Worm (Caenorhabditis elegans) whole organism, L1 larva: ENCODE results near the gene Y97E10C.1.

Source experiments
- C04F5.9 ChIP-seq: sonication (generic microtip); optimal IDR thresholded peaks from 2 replicates; lab custom pipeline; 2016; ENCODE audit warnings: missing genetic modification characterization, missing compliant biosample characterization
- C34B4.2 ChIP-seq: sonication (generic microtip); optimal IDR thresholded peaks from 2 replicates; lab custom pipeline; 2017; ENCODE audit warnings: mild to moderate bottlenecking, missing genetic modification characterization, missing compliant biosample characterization
- F16B12.6 ChIP-seq: fragments of 150-350 bp; optimal IDR thresholded peaks from 2 replicates; lab custom pipeline; 2014; ENCODE audit warnings: missing biosample characterization, missing genetic modification characterization
- Y116A8C.19 ChIP-seq: sonication (generic microtip); optimal IDR thresholded peaks from 2 replicates; lab custom pipeline; 2016; ENCODE audit warnings: missing compliant biosample characterization, missing genetic modification characterization, borderline replicate concordance
- aha-1 ChIP-seq: fragments of 150-350 bp; optimal IDR thresholded peaks from 2 replicates; lab custom pipeline; 2014; ENCODE audit warnings: missing biosample characterization, missing genetic modification characterization
- alr-1 ChIP-seq: fragments of 200-800 bp; sonication (Bioruptor generic); optimal IDR thresholded peaks from 2 replicates; lab custom pipeline; 2018; ENCODE audit warnings: borderline replicate concordance, mild to moderate bottlenecking, missing genetic modification characterization, missing compliant biosample characterization
- ama-1 ChIP-seq: fragments of 150-350 bp; optimal IDR thresholded peaks from 2 replicates; lab custom pipeline; 2014
- blmp-1 ChIP-seq: fragments of 150-350 bp; optimal IDR thresholded peaks from 2 replicates; lab custom pipeline; 2014; ENCODE audit warnings: missing biosample characterization, missing genetic modification characterization
- ceh-63 ChIP-seq: fragments of 200-800 bp; sonication (Bioruptor generic); optimal IDR thresholded peaks from 2 replicates; lab custom pipeline; 2018; ENCODE audit warnings: mild to moderate bottlenecking, missing genetic modification characterization, missing compliant biosample characterization
- ceh-8 ChIP-seq: fragments of 200-800 bp; sonication (Bioruptor generic); optimal IDR thresholded peaks from 2 replicates; lab custom pipeline; 2018; ENCODE audit warnings: mild to moderate bottlenecking, missing genetic modification characterization, moderate library complexity, missing compliant biosample characterization
- ceh-82 ChIP-seq, 3 experiments: fragments of 150-350 bp in 1 of 3; sonication (generic microtip) in 2 of 3; optimal IDR thresholded peaks; 2 replicates each; lab custom pipeline; 2014 to 2017; ENCODE audit warnings: missing biosample characterization in 3 of 3, missing genetic modification characterization in 3 of 3
- ceh-88 ChIP-seq: fragments of 200-800 bp; sonication (Bioruptor generic); IDR thresholded peaks from 2 replicates; pipeline ENCODE4 v1.3.6; 2022; ENCODE audit warnings: missing genetic modification characterization, missing compliant biosample characterization
- ceh-90 ChIP-seq: sonication (generic microtip); optimal IDR thresholded peaks from 2 replicates; lab custom pipeline; 2016; ENCODE audit warnings: missing genetic modification characterization, missing compliant biosample characterization
- ces-1 ChIP-seq: fragments of 150-350 bp; optimal IDR thresholded peaks from 2 replicates; lab custom pipeline; 2014; ENCODE audit warnings: missing biosample characterization, missing genetic modification reagents, missing genetic modification characterization
- dsc-1 ChIP-seq: sonication (generic microtip); optimal IDR thresholded peaks from 2 replicates; lab custom pipeline; 2016; ENCODE audit warnings: mild to moderate bottlenecking, missing genetic modification characterization, missing compliant biosample characterization
- egl-13 ChIP-seq: sonication (generic microtip); optimal IDR thresholded peaks from 2 replicates; lab custom pipeline; 2016; ENCODE audit warnings: missing genotype, missing genetic modification reagents, missing genetic modification characterization, missing compliant biosample characterization
- egl-27 ChIP-seq, 2 experiments: fragments of 150-350 bp in 1 of 2; sonication (generic microtip); optimal IDR thresholded peaks; 3 replicates each; lab custom pipeline; 2017 to 2018; ENCODE audit warnings: missing biosample characterization in 2 of 2, missing genetic modification characterization in 2 of 2, missing genetic modification reagents in 2 of 2
- elt-3 ChIP-seq, 6 experiments: fragments of 150-350 bp in 1 of 6; sonication (generic microtip); optimal IDR thresholded peaks; 2 replicates each; lab custom pipeline; 2017 to 2018; ENCODE audit warnings: missing biosample characterization in 6 of 6, missing genetic modification characterization in 6 of 6, inconsistent platforms in 1 of 6
- fkh-10 ChIP-seq: sonication (generic microtip); optimal IDR thresholded peaks from 2 replicates; lab custom pipeline; 2017; ENCODE audit warnings: missing biosample characterization, missing genetic modification reagents, missing genetic modification characterization
- fkh-4 ChIP-seq: sonication (generic microtip); optimal IDR thresholded peaks from 2 replicates; lab custom pipeline; 2016; ENCODE audit warnings: missing compliant biosample characterization, missing genetic modification characterization, borderline replicate concordance
- hlh-4 ChIP-seq: sonication (generic microtip); optimal IDR thresholded peaks from 2 replicates; lab custom pipeline; 2016; ENCODE audit warnings: mild to moderate bottlenecking, missing genetic modification characterization, missing compliant biosample characterization
- hpl-2 ChIP-seq: fragments of 150-350 bp; optimal IDR thresholded peaks from 2 replicates; lab custom pipeline; 2014; ENCODE audit warnings: missing biosample characterization, missing genetic modification reagents, missing genetic modification characterization
- lin-35 ChIP-seq, 2 experiments: fragments of 150-350 bp; optimal IDR thresholded peaks; 2 replicates each; lab custom pipeline; 2014; ENCODE audit warnings: missing biosample characterization in 2 of 2, missing genetic modification characterization in 2 of 2, missing genetic modification reagents in 2 of 2
- lir-3 ChIP-seq: sonication (generic microtip); optimal IDR thresholded peaks from 2 replicates; lab custom pipeline; 2016; ENCODE audit warnings: mild to moderate bottlenecking, missing genetic modification characterization, moderate library complexity, missing compliant biosample characterization; ENCODE audit not compliant: poor library complexity
- mab-9 ChIP-seq: fragments of 200-800 bp; sonication (Bioruptor generic); IDR thresholded peaks from 2 replicates; pipeline ENCODE4 v1.3.6; 2022; ENCODE audit warnings: missing genetic modification reagents, missing genetic modification characterization, missing compliant biosample characterization
- mdl-1 ChIP-seq, 2 experiments: fragments of 150-350 bp; optimal IDR thresholded peaks; 2 replicates each; lab custom pipeline; 2014 to 2017; ENCODE audit warnings: missing biosample characterization in 2 of 2, missing genetic modification characterization in 2 of 2, inconsistent platforms in 1 of 2
- mep-1 ChIP-seq: fragments of 150-350 bp; optimal IDR thresholded peaks from 2 replicates; lab custom pipeline; 2014; ENCODE audit warnings: missing biosample characterization, missing genetic modification characterization
- nhr-11 ChIP-seq: fragments of 150-350 bp; optimal IDR thresholded peaks from 2 replicates; lab custom pipeline; 2014; ENCODE audit warnings: missing biosample characterization, missing genetic modification characterization
- nhr-12 ChIP-seq: sonication (generic microtip); optimal IDR thresholded peaks from 2 replicates; lab custom pipeline; 2017; ENCODE audit warnings: missing biosample characterization, missing genetic modification characterization
- nhr-20 ChIP-seq: sonication (generic microtip); optimal IDR thresholded peaks from 2 replicates; lab custom pipeline; 2016; ENCODE audit warnings: mild to moderate bottlenecking, missing genetic modification characterization, missing compliant biosample characterization
- nhr-28 ChIP-seq: fragments of 150-350 bp; optimal IDR thresholded peaks from 2 replicates; lab custom pipeline; 2014; ENCODE audit warnings: missing biosample characterization, missing genetic modification characterization
- nhr-47 ChIP-seq: sonication (generic microtip); optimal IDR thresholded peaks from 2 replicates; lab custom pipeline; 2016; ENCODE audit warnings: mild to moderate bottlenecking, missing genetic modification characterization, moderate library complexity, missing compliant biosample characterization
- nhr-84 ChIP-seq: sonication (generic microtip); optimal IDR thresholded peaks from 2 replicates; lab custom pipeline; 2017; ENCODE audit warnings: missing biosample characterization, missing genetic modification characterization
- nhr-85 ChIP-seq: sonication (generic microtip); peaks from one replicate; lab custom pipeline; 2016; ENCODE audit warnings: missing genetic modification characterization, inconsistent platforms, missing compliant biosample characterization
- nhr-90 ChIP-seq: sonication (generic microtip); optimal IDR thresholded peaks from 2 replicates; lab custom pipeline; 2016; ENCODE audit warnings: mild to moderate bottlenecking, missing genetic modification characterization, missing compliant biosample characterization; ENCODE audit not compliant: poor library complexity
- pqm-1 ChIP-seq: sonication (generic microtip); optimal IDR thresholded peaks from 3 replicates; lab custom pipeline; 2017; ENCODE audit warnings: missing biosample characterization, missing genetic modification characterization
- skn-1 ChIP-seq: fragments of 150-350 bp; optimal IDR thresholded peaks from 2 replicates; lab custom pipeline; 2014; ENCODE audit warnings: missing biosample characterization, missing genetic modification characterization
- snpc-4 ChIP-seq: fragments of 150-350 bp; optimal IDR thresholded peaks from 2 replicates; lab custom pipeline; 2014; ENCODE audit warnings: missing biosample characterization, missing genetic modification characterization
- sptf-1 ChIP-seq: fragments of 150-350 bp; optimal IDR thresholded peaks from 2 replicates; lab custom pipeline; 2014; ENCODE audit warnings: missing biosample characterization, missing genetic modification characterization
- sup-37 ChIP-seq: fragments of 200-800 bp; sonication (Bioruptor generic); optimal IDR thresholded peaks from 2 replicates; lab custom pipeline; 2018; ENCODE audit warnings: mild to moderate bottlenecking, missing genetic modification characterization, missing compliant biosample characterization
- unc-30 ChIP-seq: sonication (generic microtip); optimal IDR thresholded peaks from 2 replicates; lab custom pipeline; 2017; ENCODE audit warnings: missing biosample characterization, missing genetic modification characterization
- xbp-1 ChIP-seq: sonication (generic microtip); optimal IDR thresholded peaks from 2 replicates; lab custom pipeline; 2016; ENCODE audit warnings: missing genetic modification characterization, missing compliant biosample characterization
- zip-4 ChIP-seq: fragments of 200-800 bp; sonication (Bioruptor generic); optimal IDR thresholded peaks from 2 replicates; lab custom pipeline; 2018; ENCODE audit warnings: mild to moderate bottlenecking, missing genetic modification characterization, moderate library complexity, missing compliant biosample characterization
- ztf-11 ChIP-seq, 2 experiments: sonication (generic microtip); optimal IDR thresholded peaks; 2 replicates each; lab custom pipeline; 2016 to 2017; ENCODE audit warnings: missing genetic modification characterization in 2 of 2, missing biosample characterization in 1 of 2, missing compliant biosample characterization in 1 of 2
- ztf-4 ChIP-seq: fragments of 150-350 bp; optimal IDR thresholded peaks from 2 replicates; lab custom pipeline; 2014; ENCODE audit warnings: missing biosample characterization, missing genetic modification characterization

The Y97E10C.1 gene

DNA sequence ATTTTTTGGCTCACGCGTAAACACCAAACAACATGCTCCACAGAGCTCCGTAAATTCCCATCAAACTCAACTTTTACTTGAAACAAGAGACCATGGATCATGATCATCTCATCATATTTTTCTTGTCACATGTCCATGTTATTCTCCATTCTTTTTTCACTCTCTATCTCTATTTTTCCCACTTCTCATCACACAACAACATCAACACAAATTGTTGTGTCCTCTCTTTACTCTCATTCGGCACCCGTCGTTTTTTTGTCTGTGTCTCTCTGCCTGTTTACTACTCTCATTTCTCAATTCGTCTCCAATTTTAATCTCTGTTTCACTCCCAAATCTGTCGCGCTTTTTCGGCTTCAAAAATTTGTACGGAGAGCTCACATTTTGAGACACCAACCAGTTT is 30.6 kb downstream of the Y97E10C.1 start (continued):
- TF ChIP-seq ceh-88 (GFP tag; lab: Robert Waterston, UW) (peak; percentile 49; the same call in 1 of the 2 replicates), Y116A8C.19 (tag; lab: Kevin White, UChicago) (no peak), lir-3 (tag; lab: Kevin White, UChicago) (peak; percentile 56), unc-30 (no peak), nhr-11 (tag; lab: Kevin White, UChicago) (no peak), elt-3 (tag; optimal IDR thresholded peaks at IDR 0.05; lab: Kevin White, UChicago) (peak in 3 of 6 experiments; percentile 7 to 61 (median 26)), alr-1 (no peak), ama-1 (lab: Kevin White, UChicago) (no peak), dsc-1 (no peak), nhr-47 (tag; lab: Kevin White, UChicago) (peak; percentile 46), mep-1 (tag; lab: Kevin White, UChicago) (peak; percentile 72), hlh-4 (no peak), ztf-4 (tag; lab: Kevin White, UChicago) (no peak), C34B4.2 (tag; lab: Kevin White, UChicago) (no peak), skn-1 (no peak), nhr-20 (tag; lab: Kevin White, UChicago) (peak; percentile 84), mdl-1 (tag; optimal IDR thresholded peaks at IDR 0.05; lab: Kevin White, UChicago) (peak in 1 of 2 experiments; percentile 73), blmp-1 (peak; percentile 83), egl-13 (tag; lab: Kevin White, UChicago) (peak; percentile 18), nhr-90 (tag; lab: Kevin White, UChicago) (no peak), aha-1 (tag; lab: Kevin White, UChicago) (no peak), nhr-12 (tag; lab: Kevin White, UChicago) (no peak), sptf-1 (tag; lab: Kevin White, UChicago) (no peak), ztf-11 (tag; optimal IDR thresholded peaks at IDR 0.05; lab: Kevin White, UChicago) (no peak), xbp-1 (peak; percentile 45), nhr-84 (tag; lab: Kevin White, UChicago) (no peak), C04F5.9 (tag; lab: Kevin White, UChicago) (no peak), ceh-90 (tag; lab: Kevin White, UChicago) (no peak), sup-37 (GFP tag; lab: Kevin White, UChicago) (no peak), ceh-63 (GFP tag; lab: Kevin White, UChicago) (no peak), F16B12.6 (tag; lab: Kevin White, UChicago) (no peak), mab-9 (GFP tag; lab: Robert Waterston, UW) (no peak; the same call in 1 of the 2 replicates), fkh-10 (GFP tag; lab: Kevin White, UChicago) (peak; percentile 24), snpc-4 (no peak), zip-4 (GFP tag; lab: Kevin White, UChicago) (no peak), egl-27 (tag; optimal IDR thresholded peaks at IDR 0.05; lab: Kevin White, UChicago) (no peak), pqm-1 (tag; lab: Kevin White, UChicago) (no peak), fkh-4 (tag; lab: Kevin White, UChicago) (no peak), nhr-85 (tag; lab: Kevin White, UChicago) (peak; percentile 91), lin-35 (GFP tag; optimal IDR thresholded peaks at IDR 0.05; lab: Kevin White, UChicago) (peak; percentile 50 to 72), ceh-8 (GFP tag; lab: Kevin White, UChicago) (no peak), nhr-28 (tag; lab: Kevin White, UChicago) (no peak), ces-1 (GFP tag; lab: Kevin White, UChicago) (no peak), hpl-2 (GFP tag; lab: Kevin White, UChicago) (no peak), ceh-82 (tag; optimal IDR thresholded peaks at IDR 0.05; lab: Kevin White, UChicago) (peak in 1 of 3 experiments; percentile 57)
